Fruit fly (Drosophila melanogaster): ENCODE measurements around the gene CG7483.

dm6 chr3R:8284234-8284633 lies 28.8 kb upstream of the CG7483 start:
- TF ChIP-seq ttk (optimal IDR thresholded peaks at IDR 0.05) (no peak), h (optimal IDR thresholded peaks at IDR 0.05) (no peak), insv (optimal IDR thresholded peaks at IDR 0.05) (no peak), psq (optimal IDR thresholded peaks at IDR 0.05) (no peak), Myc (optimal IDR thresholded peaks at IDR 0.05) (no peak)

Data from Kc167 (cell line).